Fruit fly (Drosophila melanogaster) whole organism, embryonic: Measurements from ENCODE around the gene Ptth.

Experiments used
- Ada2b ChIP-seq: fragments of 200-800 bp; sonication (Bioruptor generic); IDR thresholded peaks from 2 replicates; pipeline ENCODE4 v1.3.6; 2022; ENCODE audit warnings: missing biosample characterization, missing genetic modification characterization
- Adf1 ChIP-seq: fragments of 200-800 bp; sonication (Bioruptor generic); IDR thresholded peaks from 2 replicates; pipeline ENCODE4 v1.3.6; 2022; ENCODE audit warnings: missing biosample characterization, missing genetic modification characterization
- Aef1 ChIP-seq: fragments of 200-800 bp; sonication (Bioruptor generic); IDR thresholded peaks from 3 replicates; pipeline ENCODE4 v1.3.6; 2022; ENCODE audit warnings: missing biosample characterization, missing genetic modification characterization
- C15 ChIP-seq: fragments of 200-800 bp; sonication (Bioruptor generic); IDR thresholded peaks from 3 replicates; pipeline ENCODE4 v1.3.6; 2022; ENCODE audit warnings: missing biosample characterization, missing genetic modification characterization
- CG10147 ChIP-seq: fragments of 200-800 bp; sonication (Bioruptor generic); optimal IDR thresholded peaks from 2 replicates; lab custom pipeline; 2019; ENCODE audit warnings: missing biosample characterization, mild to moderate bottlenecking, missing genetic modification characterization, moderate library complexity
- CG12104 ChIP-seq: fragments of 200-800 bp; sonication (Bioruptor generic); optimal IDR thresholded peaks from 3 replicates; lab custom pipeline; 2016; ENCODE audit warnings: missing biosample characterization, missing genetic modification characterization
- CG12391 ChIP-seq: fragments of 200-800 bp; sonication (Bioruptor generic); optimal IDR thresholded peaks from 3 replicates; lab custom pipeline; 2018; ENCODE audit warnings: missing biosample characterization, mild to moderate bottlenecking, missing genetic modification characterization, moderate library complexity
- CG12659 ChIP-seq: fragments of 200-800 bp; sonication (Bioruptor generic); optimal IDR thresholded peaks from 3 replicates; lab custom pipeline; 2017; ENCODE audit warnings: mild to moderate bottlenecking, missing biosample characterization, missing genetic modification reagents, missing genetic modification characterization
- CG15514 ChIP-seq: fragments of 200-800 bp; sonication (Bioruptor generic); optimal IDR thresholded peaks from 3 replicates; lab custom pipeline; 2017; ENCODE audit warnings: missing biosample characterization, missing genetic modification characterization, mild to moderate bottlenecking, moderate library complexity, missing genetic modification reagents
- CG16779 ChIP-seq: fragments of 200-800 bp; sonication (Bioruptor generic); IDR thresholded peaks from 2 replicates; pipeline ENCODE4 v1.3.6; 2022; ENCODE audit warnings: missing biosample characterization, missing genetic modification characterization
- CG16863 ChIP-seq: fragments of 200-800 bp; sonication (Bioruptor generic); optimal IDR thresholded peaks from 3 replicates; lab custom pipeline; 2016; ENCODE audit warnings: missing biosample characterization, missing genetic modification characterization
- CG3995 ChIP-seq: fragments of 200-800 bp; sonication (Bioruptor generic); optimal IDR thresholded peaks from 3 replicates; lab custom pipeline; 2016; ENCODE audit warnings: missing biosample characterization, missing genetic modification characterization
- CG4617 ChIP-seq: fragments of 200-800 bp; sonication (Bioruptor generic); optimal IDR thresholded peaks from 3 replicates; lab custom pipeline; 2016; ENCODE audit warnings: missing biosample characterization, missing genetic modification characterization, borderline replicate concordance
- CG4730 ChIP-seq: fragments of 200-800 bp; sonication (Bioruptor generic); IDR thresholded peaks from 2 replicates; pipeline ENCODE4 v1.3.6; 2022; ENCODE audit warnings: missing biosample characterization, missing genetic modification characterization
- CG6254 ChIP-seq: fragments of 200-800 bp; sonication (Bioruptor generic); optimal IDR thresholded peaks from 3 replicates; lab custom pipeline; 2017; ENCODE audit warnings: mild to moderate bottlenecking, missing biosample characterization, missing genetic modification reagents, missing genetic modification characterization
- CG6813 ChIP-seq: fragments of 200-800 bp; sonication (Bioruptor generic); optimal IDR thresholded peaks from 2 replicates; lab custom pipeline; 2017; ENCODE audit warnings: missing biosample characterization, missing genetic modification characterization, mild to moderate bottlenecking, moderate library complexity, missing genetic modification reagents
- CG7271 ChIP-seq: fragments of 200-800 bp; sonication (Bioruptor generic); optimal IDR thresholded peaks from 2 replicates; lab custom pipeline; 2018; ENCODE audit warnings: missing biosample characterization, mild to moderate bottlenecking, missing genetic modification characterization, moderate library complexity
- CG7963 ChIP-seq: fragments of 200-800 bp; sonication (Bioruptor generic); IDR thresholded peaks from 3 replicates; pipeline ENCODE4 v1.3.6; 2022; ENCODE audit warnings: missing biosample characterization, missing genetic modification characterization; ENCODE audit not compliant: partially characterized antibody
- CG8359 ChIP-seq: fragments of 200-800 bp; sonication (Bioruptor generic); optimal IDR thresholded peaks from 2 replicates; lab custom pipeline; 2017; ENCODE audit warnings: missing biosample characterization, mild to moderate bottlenecking, missing genetic modification characterization, borderline replicate concordance
- CG8478 ChIP-seq: fragments of >200 bp; optimal IDR thresholded peaks from 2 replicates; lab custom pipeline; 2018
- CG9437 ChIP-seq: fragments of 200-800 bp; sonication (Bioruptor generic); optimal IDR thresholded peaks from 2 replicates; lab custom pipeline; 2018; ENCODE audit warnings: missing biosample characterization, mild to moderate bottlenecking, missing genetic modification characterization
- Chrac-16 ChIP-seq: fragments of 200-800 bp; sonication (Bioruptor generic); optimal IDR thresholded peaks from 3 replicates; lab custom pipeline; 2016; ENCODE audit warnings: missing biosample characterization, missing genetic modification characterization
- D19B ChIP-seq: fragments of 200-800 bp; sonication (Bioruptor generic); optimal IDR thresholded peaks from 2 replicates; lab custom pipeline; 2017; ENCODE audit warnings: missing biosample characterization, mild to moderate bottlenecking, missing genetic modification characterization
- Doc3 ChIP-seq: fragments of 200-800 bp; sonication (Bioruptor generic); IDR thresholded peaks from 3 replicates; pipeline ENCODE4 v1.3.6; 2022; ENCODE audit warnings: missing biosample characterization, missing genetic modification characterization; ENCODE audit not compliant: partially characterized antibody
- E2f2 ChIP-seq: fragments of 200-800 bp; sonication (Bioruptor generic); IDR thresholded peaks from 2 replicates; pipeline ENCODE4 v1.3.6; 2022; ENCODE audit warnings: missing biosample characterization, missing genetic modification characterization
- Ets97D ChIP-seq: fragments of 200-800 bp; sonication (Bioruptor generic); optimal IDR thresholded peaks from 3 replicates; lab custom pipeline; 2016; ENCODE audit warnings: missing biosample characterization, missing genetic modification characterization
- Fer1 ChIP-seq: fragments of 200-800 bp; sonication (Bioruptor generic); optimal IDR thresholded peaks from 2 replicates; lab custom pipeline; 2017; ENCODE audit warnings: missing biosample characterization, mild to moderate bottlenecking, missing genetic modification characterization
- Gug ChIP-seq: fragments of 200-800 bp; sonication (Bioruptor generic); IDR thresholded peaks from 4 replicates; pipeline ENCODE4 v1.3.6; 2022; ENCODE audit warnings: missing biosample characterization, missing genetic modification characterization
- HmgZ ChIP-seq: fragments of 200-800 bp; sonication (Bioruptor generic); optimal IDR thresholded peaks from 2 replicates; lab custom pipeline; 2018; ENCODE audit warnings: missing biosample characterization, mild to moderate bottlenecking, missing genetic modification characterization
- Hr39 ChIP-seq: fragments of >200 bp; optimal IDR thresholded peaks from 2 replicates; lab custom pipeline; 2017
- Neu2 ChIP-seq: fragments of 200-800 bp; sonication (Bioruptor generic); optimal IDR thresholded peaks from 3 replicates; lab custom pipeline; 2016; ENCODE audit warnings: missing biosample characterization, missing genetic modification characterization, borderline replicate concordance
- Pdp1 ChIP-seq, 2 experiments: fragments of 200-800 bp; sonication (Bioruptor generic); optimal IDR thresholded peaks; 3 replicates each; lab custom pipeline; 2016; ENCODE audit warnings: missing biosample characterization in 2 of 2, missing genetic modification characterization in 2 of 2, mild to moderate bottlenecking in 1 of 2, moderate library complexity in 1 of 2
- Sry-β ChIP-seq: fragments of 200-800 bp; sonication (Bioruptor generic); optimal IDR thresholded peaks from 2 replicates; lab custom pipeline; 2018; ENCODE audit warnings: missing biosample characterization, mild to moderate bottlenecking, missing genetic modification characterization, moderate library complexity
- Tbp ChIP-seq: fragments of >200 bp; optimal IDR thresholded peaks from 2 replicates; lab custom pipeline; 2018; ENCODE audit warnings: missing biosample characterization, missing genetic modification characterization
- Usf ChIP-seq: fragments of 200-800 bp; sonication (Bioruptor generic); optimal IDR thresholded peaks from 2 replicates; lab custom pipeline; 2017; ENCODE audit warnings: missing genotype, missing biosample characterization, missing genetic modification characterization
- cas ChIP-seq: fragments of 200-800 bp; sonication (Bioruptor generic); IDR thresholded peaks from 2 replicates; pipeline ENCODE4 v1.3.6; 2022; ENCODE audit warnings: missing biosample characterization, missing genetic modification characterization
- chinmo ChIP-seq: fragments of 200-800 bp; sonication (Bioruptor generic); IDR thresholded peaks from 4 replicates; pipeline ENCODE4 v1.3.6; 2022; ENCODE audit warnings: missing biosample characterization, missing genetic modification characterization; ENCODE audit not compliant: partially characterized antibody
- ci ChIP-seq: fragments of 200-800 bp; sonication (Bioruptor generic); IDR thresholded peaks from 3 replicates; pipeline ENCODE4 v1.3.6; 2022; ENCODE audit warnings: missing biosample characterization, missing genetic modification characterization
- danr ChIP-seq: fragments of 200-800 bp; sonication (Bioruptor generic); IDR thresholded peaks from 2 replicates; pipeline ENCODE4 v1.3.6; 2022; ENCODE audit warnings: missing biosample characterization, missing genetic modification characterization
- grau ChIP-seq: fragments of 200-800 bp; optimal IDR thresholded peaks from 3 replicates; lab custom pipeline; 2019; ENCODE audit warnings: missing biosample characterization, mild to moderate bottlenecking, missing genetic modification characterization, moderate library complexity
- hb ChIP-seq: fragments of 200-800 bp; sonication (Bioruptor generic); IDR thresholded peaks from 3 replicates; pipeline ENCODE4 v1.3.6; 2022; ENCODE audit warnings: missing biosample characterization, missing genetic modification characterization; ENCODE audit not compliant: partially characterized antibody
- knrl ChIP-seq: fragments of 200-800 bp; sonication (Bioruptor generic); IDR thresholded peaks from 3 replicates; pipeline ENCODE4 v1.3.6; 2022; ENCODE audit warnings: missing biosample characterization, missing genetic modification characterization; ENCODE audit not compliant: partially characterized antibody
- lmd ChIP-seq: fragments of 200-800 bp; sonication (Bioruptor generic); IDR thresholded peaks from 2 replicates; pipeline ENCODE4 v1.3.6; 2022; ENCODE audit warnings: missing biosample characterization, missing genetic modification characterization
- nau ChIP-seq: fragments of 200-800 bp; sonication (Bioruptor generic); optimal IDR thresholded peaks from 3 replicates; lab custom pipeline; 2017; ENCODE audit warnings: missing biosample characterization, mild to moderate bottlenecking, missing genetic modification characterization, missing genetic modification reagents
- oc ChIP-seq: fragments of 200-800 bp; sonication (Bioruptor generic); optimal IDR thresholded peaks from 2 replicates; lab custom pipeline; 2018; ENCODE audit warnings: missing biosample characterization, mild to moderate bottlenecking, missing genetic modification characterization, moderate library complexity
- seq ChIP-seq: fragments of 200-800 bp; sonication (Bioruptor generic); IDR thresholded peaks from 2 replicates; pipeline ENCODE4 v1.3.6; 2022; ENCODE audit warnings: missing biosample characterization, missing genetic modification characterization
- sqz ChIP-seq: fragments of 200-800 bp; sonication (Bioruptor generic); optimal IDR thresholded peaks from 3 replicates; lab custom pipeline; 2018; ENCODE audit warnings: missing biosample characterization, mild to moderate bottlenecking, missing genetic modification characterization
- tup ChIP-seq: fragments of 200-800 bp; sonication (Bioruptor generic); optimal IDR thresholded peaks from 2 replicates; lab custom pipeline; 2016; ENCODE audit warnings: missing biosample characterization, mild to moderate bottlenecking, missing genetic modification characterization, moderate library complexity
- vvl ChIP-seq: fragments of 200-800 bp; sonication (Bioruptor generic); IDR thresholded peaks from 2 replicates; pipeline ENCODE4 v1.3.6; 2022; ENCODE audit warnings: missing biosample characterization, missing genetic modification characterization
- yki ChIP-seq: fragments of >200 bp; optimal IDR thresholded peaks from 3 replicates; lab custom pipeline; 2018

The Ptth gene

DNA sequence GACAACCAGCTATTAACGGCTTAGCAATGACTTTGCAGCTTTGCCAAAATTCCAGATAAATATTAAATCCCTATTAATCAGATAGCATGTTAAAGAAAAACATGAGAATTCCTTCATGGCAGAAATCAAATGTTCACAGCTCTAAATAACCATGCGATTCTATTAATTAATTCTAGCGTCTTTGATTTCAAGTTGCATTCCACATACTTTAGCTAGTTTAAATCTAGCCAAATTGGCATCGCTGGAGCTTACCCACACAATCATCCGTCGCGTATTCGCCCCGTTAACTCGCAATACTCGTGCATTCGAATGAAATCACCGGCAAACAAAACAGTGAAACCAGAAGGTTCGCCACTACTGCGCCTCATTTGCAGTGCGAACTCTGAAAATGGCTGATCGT, 17.4 kb downstream of the Ptth start, which contains the start of gene Tspo (continued):
- no peak for TF ChIP-seq nau (GFP tag; lab: Kevin White, UChicago)
- peak; percentile 86 for TF ChIP-seq CG6254 (GFP tag; lab: Kevin White, UChicago)
- TF ChIP-seq CG8478 (lab: Kevin White, UChicago): peak; percentile 35
- TF ChIP-seq CG3995 (GFP tag; lab: Kevin White, UChicago): peak; percentile 92
- TF ChIP-seq HmgZ (tag; lab: Kevin White, UChicago): peak; percentile 44
- no peak for TF ChIP-seq Fer1 (GFP tag; lab: Kevin White, UChicago)
- TF ChIP-seq CG7963 (GFP tag; lab: Robert Waterston, UW): no peak
- TF ChIP-seq CG10147 (GFP tag; lab: Kevin White, UChicago): peak; percentile 14
- TF ChIP-seq yki (lab: Kevin White, UChicago): no peak
- TF ChIP-seq grau: peak; percentile 28
- TF ChIP-seq lmd (GFP tag; lab: Robert Waterston, UW): no peak
- TF ChIP-seq chinmo (GFP tag; lab: Robert Waterston, UW): peak; percentile 81; the same call in 1 of the 4 replicates
- TF ChIP-seq CG12104 (GFP tag; lab: Kevin White, UChicago): no peak
- no peak for TF ChIP-seq CG16779 (GFP tag; lab: Robert Waterston, UW)
- no peak for TF ChIP-seq Ets97D (GFP tag; lab: Kevin White, UChicago)
- no peak for TF ChIP-seq seq (GFP tag; lab: Robert Waterston, UW)
- TF ChIP-seq Pdp1 (GFP tag; optimal IDR thresholded peaks at IDR 0.05; lab: Kevin White, UChicago): peak in 1 of 2 experiments; percentile 22
- TF ChIP-seq ci (GFP tag; lab: Robert Waterston, UW): peak; percentile 19; the same call in 1 of the 3 replicates
- peak; percentile 11 for TF ChIP-seq CG12391
- peak; percentile 9 for TF ChIP-seq CG15514 (GFP tag; lab: Kevin White, UChicago)
- peak; percentile 9; the same call in 1 of the 2 replicates for TF ChIP-seq E2f2 (GFP tag; lab: Robert Waterston, UW)
- peak; percentile 91 for TF ChIP-seq Sry-β (GFP tag; lab: Kevin White, UChicago)

DNA sequence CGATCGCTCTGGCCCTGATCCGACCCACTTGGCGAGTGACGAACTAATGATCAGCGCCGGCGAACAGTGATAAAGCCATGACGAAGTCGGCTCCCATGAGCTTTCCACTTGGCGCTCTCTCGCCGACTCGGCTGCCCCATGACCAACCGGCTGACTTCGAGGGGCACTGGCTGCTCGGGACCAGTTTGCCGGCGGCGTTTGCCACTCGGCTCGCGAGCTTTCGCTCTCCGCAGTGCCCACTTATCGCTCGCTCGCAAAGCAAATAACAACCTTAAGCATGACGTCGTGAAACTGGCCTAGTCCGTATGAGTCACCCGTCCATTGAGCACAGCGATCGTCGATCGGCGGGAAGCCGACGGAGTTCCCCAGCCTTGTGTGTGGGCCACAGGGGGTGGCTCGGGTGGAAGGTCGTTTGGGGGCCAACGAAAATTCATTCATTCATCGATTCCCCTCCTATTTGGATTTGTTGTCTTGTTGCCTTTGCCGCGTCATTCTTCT, 24.2 kb downstream of the Ptth start, which contains the start of gene Ets21C:
TSS of gene Ets21C (minus strand) at position 492 of the 498 bp plus-strand sequence.
- TF ChIP-seq hb: no peak
- no peak for TF ChIP-seq Usf
- TF ChIP-seq Adf1: peak; percentile 64; the same call in 1 of the 2 replicates
- no peak for TF ChIP-seq Tbp (GFP tag; lab: Kevin White, UChicago)
- no peak for TF ChIP-seq danr (GFP tag; lab: Robert Waterston, UW)
- TF ChIP-seq CG16863 (GFP tag; lab: Kevin White, UChicago): no peak
- TF ChIP-seq D19B (GFP tag; lab: Kevin White, UChicago): no peak
- no peak for TF ChIP-seq Chrac-16 (GFP tag; lab: Kevin White, UChicago)
- no peak for TF ChIP-seq cas (GFP tag; lab: Robert Waterston, UW)
- no peak for TF ChIP-seq sqz (GFP tag; lab: Kevin White, UChicago)
- TF ChIP-seq Aef1 (GFP tag; lab: Robert Waterston, UW): no peak
- no peak for TF ChIP-seq Gug (GFP tag; lab: Robert Waterston, UW)
- TF ChIP-seq CG8359: no peak
- peak; percentile 12 for TF ChIP-seq CG6813 (GFP tag; lab: Kevin White, UChicago)
- no peak for TF ChIP-seq CG7963 (GFP tag; lab: Robert Waterston, UW)
- no peak for TF ChIP-seq CG7271 (tag; lab: Kevin White, UChicago)
- peak; percentile 22 for TF ChIP-seq oc (tag; lab: Kevin White, UChicago)
- no peak for TF ChIP-seq CG4617 (GFP tag; lab: Kevin White, UChicago)
- TF ChIP-seq knrl (GFP tag; lab: Robert Waterston, UW): no peak
- peak; percentile 22; the same call in 1 of the 2 replicates for TF ChIP-seq Ada2b
- no peak for TF ChIP-seq tup
- no peak for TF ChIP-seq Doc3 (GFP tag; lab: Robert Waterston, UW)
- no peak for TF ChIP-seq Neu2 (GFP tag; lab: Kevin White, UChicago)
- TF ChIP-seq CG9437 (GFP tag; lab: Kevin White, UChicago): no peak
- TF ChIP-seq vvl (GFP tag; lab: Robert Waterston, UW): no peak
- no peak for TF ChIP-seq CG4730 (GFP tag; lab: Robert Waterston, UW)
- TF ChIP-seq C15 (GFP tag; lab: Robert Waterston, UW): no peak
- no peak for TF ChIP-seq CG12659 (GFP tag; lab: Kevin White, UChicago)
- TF ChIP-seq Hr39 (lab: Kevin White, UChicago): no peak
